Worm (Caenorhabditis elegans) whole organism, young adult: ENCODE results near the gene ndx-2.
A peak's percentile ranks its signal among the peaks of the same experiment; 100 is the strongest.

Experiments used
- C06A6.2 ChIP-seq: fragments of 200-800 bp; sonication (Bioruptor generic); conservative IDR thresholded peaks from 2 replicates; pipeline ENCODE4 v1.3.6; 2022; ENCODE audit warnings: missing genetic modification characterization, missing compliant biosample characterization
- F39B2.1 ChIP-seq: fragments of 200-800 bp; sonication (Bioruptor generic); IDR thresholded peaks from 2 replicates; pipeline ENCODE4 v1.3.6; 2022; ENCODE audit warnings: missing genetic modification reagents, missing genetic modification characterization, missing compliant biosample characterization
- F57C9.4 ChIP-seq: sonication (generic microtip); optimal IDR thresholded peaks from 2 replicates; lab custom pipeline; 2017; ENCODE audit warnings: mild to moderate bottlenecking, missing genetic modification characterization, missing compliant biosample characterization
- Y95B8A.8 ChIP-seq: fragments of 200-800 bp; sonication (Bioruptor generic); IDR thresholded peaks from 2 replicates; pipeline ENCODE4 v1.3.6; 2022; ENCODE audit warnings: missing genetic modification reagents, missing genetic modification characterization, missing compliant biosample characterization
- ZK185.1 ChIP-seq: sonication (generic microtip); optimal IDR thresholded peaks from 2 replicates; lab custom pipeline; 2016; ENCODE audit warnings: mild to moderate bottlenecking, missing genetic modification characterization, missing compliant biosample characterization; ENCODE audit not compliant: poor library complexity, severe bottlenecking
- akir-1 ChIP-seq: fragments of 200-800 bp; sonication (Bioruptor generic); optimal IDR thresholded peaks from 2 replicates; lab custom pipeline; 2018; ENCODE audit warnings: mild to moderate bottlenecking, missing genetic modification characterization, moderate library complexity, missing compliant biosample characterization
- athp-1 ChIP-seq: sonication (generic microtip); optimal IDR thresholded peaks from 2 replicates; lab custom pipeline; 2017; ENCODE audit warnings: mild to moderate bottlenecking, missing genetic modification characterization, missing compliant biosample characterization
- attf-5 ChIP-seq: fragments of 200-800 bp; sonication (Bioruptor generic); optimal IDR thresholded peaks from 2 replicates; lab custom pipeline; 2018; ENCODE audit warnings: mild to moderate bottlenecking, missing genetic modification characterization, missing compliant biosample characterization
- ccch-3 ChIP-seq: fragments of 200-800 bp; sonication (Bioruptor generic); optimal IDR thresholded peaks from 2 replicates; lab custom pipeline; 2018; ENCODE audit warnings: mild to moderate bottlenecking, missing genetic modification characterization, missing compliant biosample characterization
- cebp-1 ChIP-seq, 2 experiments: fragments of 200-800 bp in 1 of 2; sonication (Bioruptor generic) in 1 of 2; sonication (generic microtip) in 1 of 2; IDR thresholded peaks in 1 of 2; optimal IDR thresholded peaks in 1 of 2; 2 replicates each; pipeline versions ENCODE4 v1.3.6 to Lab custom; 2017 to 2022; ENCODE audit warnings: missing compliant biosample characterization in 2 of 2, missing genetic modification characterization in 2 of 2, mild to moderate bottlenecking in 1 of 2, missing genetic modification reagents in 1 of 2, moderate library complexity in 1 of 2
- die-1 ChIP-seq: sonication (generic microtip); optimal IDR thresholded peaks from 2 replicates; lab custom pipeline; 2016; ENCODE audit warnings: missing genotype, mild to moderate bottlenecking, missing genetic modification characterization, missing compliant biosample characterization
- egl-44 ChIP-seq: fragments of 200-800 bp; sonication (Bioruptor generic); IDR thresholded peaks from 2 replicates; pipeline ENCODE4 v1.3.6; 2022; ENCODE audit warnings: missing genetic modification reagents, missing genetic modification characterization, missing compliant biosample characterization
- egrh-3 ChIP-seq: fragments of 200-800 bp; sonication (Bioruptor generic); IDR thresholded peaks from 2 replicates; pipeline ENCODE4 v1.3.6; 2022; ENCODE audit warnings: missing genetic modification reagents, missing genetic modification characterization, missing compliant biosample characterization
- hlh-12 ChIP-seq: sonication (generic microtip); optimal IDR thresholded peaks from 2 replicates; lab custom pipeline; 2016; ENCODE audit warnings: missing genetic modification characterization, missing compliant biosample characterization
- hrde-1 ChIP-seq: sonication (generic microtip); optimal IDR thresholded peaks from 2 replicates; lab custom pipeline; 2016; ENCODE audit warnings: missing genetic modification characterization, mild to moderate bottlenecking, missing compliant biosample characterization, moderate library complexity, missing genotype, missing genetic modification reagents, borderline replicate concordance
- let-526 ChIP-seq: fragments of 200-800 bp; sonication (Bioruptor generic); IDR thresholded peaks from 2 replicates; pipeline ENCODE4 v1.3.6; 2022; ENCODE audit warnings: missing genetic modification reagents, missing genetic modification characterization, missing compliant biosample characterization
- lin-26 ChIP-seq: fragments of 200-800 bp; sonication (Bioruptor generic); IDR thresholded peaks from 2 replicates; pipeline ENCODE4 v1.3.6; 2022; ENCODE audit warnings: missing genetic modification reagents, missing genetic modification characterization, missing compliant biosample characterization
- lin-40 ChIP-seq: sonication (generic microtip); optimal IDR thresholded peaks from 2 replicates; lab custom pipeline; 2016; ENCODE audit warnings: missing genetic modification characterization, mild to moderate bottlenecking, missing compliant biosample characterization, missing genotype, missing genetic modification reagents
- lin-54 ChIP-seq: fragments of 200-800 bp; sonication (Bioruptor generic); optimal IDR thresholded peaks from 2 replicates; lab custom pipeline; 2018; ENCODE audit warnings: mild to moderate bottlenecking, missing genetic modification characterization, missing compliant biosample characterization
- lsy-27 ChIP-seq: sonication (generic microtip); optimal IDR thresholded peaks from 2 replicates; lab custom pipeline; 2017; ENCODE audit warnings: missing genetic modification characterization, mild to moderate bottlenecking, missing compliant biosample characterization, antibody characterized with exemption, missing genotype, borderline replicate concordance; ENCODE audit not compliant: insufficient read depth
- madf-10 ChIP-seq: sonication (generic microtip); optimal IDR thresholded peaks from 2 replicates; lab custom pipeline; 2016; ENCODE audit warnings: mild to moderate bottlenecking, missing genetic modification characterization, missing compliant biosample characterization
- madf-6 ChIP-seq: fragments of 200-800 bp; sonication (Bioruptor generic); IDR thresholded peaks from 2 replicates; pipeline ENCODE4 v1.3.6; 2022; ENCODE audit warnings: missing genetic modification reagents, missing genetic modification characterization, missing compliant biosample characterization
- madf-8 ChIP-seq: fragments of 200-800 bp; sonication (Bioruptor generic); conservative IDR thresholded peaks from 2 replicates; pipeline ENCODE4 v1.3.6; 2022; ENCODE audit warnings: missing genetic modification reagents, missing genetic modification characterization, missing compliant biosample characterization
- mel-28 ChIP-seq: sonication (generic microtip); optimal IDR thresholded peaks from 2 replicates; lab custom pipeline; 2016; ENCODE audit warnings: borderline replicate concordance, mild to moderate bottlenecking, missing genetic modification characterization, missing compliant biosample characterization
- mes-4 ChIP-seq: sonication (generic microtip); optimal IDR thresholded peaks from 2 replicates; lab custom pipeline; 2016; ENCODE audit warnings: missing genotype, missing genetic modification characterization, missing compliant biosample characterization
- nfya-2 ChIP-seq: fragments of 200-800 bp; sonication (Bioruptor generic); IDR thresholded peaks from 2 replicates; pipeline ENCODE4 v1.3.6; 2022; ENCODE audit warnings: missing genetic modification reagents, missing genetic modification characterization, missing compliant biosample characterization
- nhr-179 ChIP-seq: sonication (generic microtip); optimal IDR thresholded peaks from 2 replicates; lab custom pipeline; 2016; ENCODE audit warnings: mild to moderate bottlenecking, missing genetic modification characterization, missing compliant biosample characterization
- nhr-80 ChIP-seq: sonication (generic microtip); optimal IDR thresholded peaks from 2 replicates; lab custom pipeline; 2016; ENCODE audit warnings: missing genetic modification characterization, missing compliant biosample characterization
- nhr-90 ChIP-seq: sonication (generic microtip); optimal IDR thresholded peaks from 2 replicates; lab custom pipeline; 2016; ENCODE audit warnings: missing genotype, mild to moderate bottlenecking, missing genetic modification characterization, missing compliant biosample characterization
- repo-1 ChIP-seq: sonication (generic microtip); optimal IDR thresholded peaks from 2 replicates; lab custom pipeline; 2017; ENCODE audit warnings: mild to moderate bottlenecking, missing genetic modification characterization, missing compliant biosample characterization
- unc-130 ChIP-seq: sonication (generic microtip); optimal IDR thresholded peaks from 2 replicates; lab custom pipeline; 2016; ENCODE audit warnings: missing genetic modification reagents, missing genetic modification characterization, missing compliant biosample characterization
- xnd-1 ChIP-seq: sonication (generic microtip); optimal IDR thresholded peaks from 2 replicates; lab custom pipeline; 2016; ENCODE audit warnings: missing genotype, missing genetic modification reagents, missing genetic modification characterization, missing compliant biosample characterization
- zfh-2 ChIP-seq: fragments of 200-800 bp; sonication (Bioruptor generic); conservative IDR thresholded peaks from 2 replicates; pipeline ENCODE4 v1.3.6; 2022; ENCODE audit warnings: missing genetic modification reagents, missing genetic modification characterization, missing compliant biosample characterization

The ndx-2 gene

DNA sequence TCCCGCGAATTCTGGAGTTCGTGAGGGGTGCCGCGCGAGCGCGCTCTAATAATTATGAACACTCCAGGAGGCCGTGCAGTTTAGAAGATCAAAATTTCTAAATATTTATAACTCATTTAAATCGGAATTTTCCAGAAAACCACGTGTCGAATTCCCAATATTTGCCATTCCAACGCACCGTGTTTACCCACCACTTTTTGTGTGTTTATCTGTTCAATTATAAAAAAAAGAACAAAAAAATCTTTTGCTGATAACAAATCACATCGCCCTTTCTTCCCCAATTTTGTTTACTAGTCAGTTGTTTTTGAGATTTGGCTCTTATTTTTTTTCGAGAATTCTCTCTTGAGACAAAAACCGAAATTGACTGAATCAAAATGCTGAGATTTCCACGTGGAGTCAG lies 8.6 kb downstream of the ndx-2 start:
- TF ChIP-seq attf-5 (GFP tag; lab: Kevin White, UChicago) (peak; percentile 7), cebp-1 (GFP tag; IDR thresholded peaks at IDR 0.05; lab: Robert Waterston, UW) (no peak), cebp-1 (tag; optimal IDR thresholded peaks at IDR 0.05; lab: Kevin White, UChicago) (no peak), athp-1 (tag; lab: Kevin White, UChicago) (no peak), madf-8 (GFP tag; lab: Robert Waterston, UW) (0 out of 2 replicates have a peak, but pooled peaks have one; percentile 13), hlh-12 (tag; lab: Kevin White, UChicago) (no peak), nhr-80 (peak; percentile 21), madf-6 (GFP tag; lab: Robert Waterston, UW) (peak; percentile 46; the same call in 1 of the 2 replicates)

DNA sequence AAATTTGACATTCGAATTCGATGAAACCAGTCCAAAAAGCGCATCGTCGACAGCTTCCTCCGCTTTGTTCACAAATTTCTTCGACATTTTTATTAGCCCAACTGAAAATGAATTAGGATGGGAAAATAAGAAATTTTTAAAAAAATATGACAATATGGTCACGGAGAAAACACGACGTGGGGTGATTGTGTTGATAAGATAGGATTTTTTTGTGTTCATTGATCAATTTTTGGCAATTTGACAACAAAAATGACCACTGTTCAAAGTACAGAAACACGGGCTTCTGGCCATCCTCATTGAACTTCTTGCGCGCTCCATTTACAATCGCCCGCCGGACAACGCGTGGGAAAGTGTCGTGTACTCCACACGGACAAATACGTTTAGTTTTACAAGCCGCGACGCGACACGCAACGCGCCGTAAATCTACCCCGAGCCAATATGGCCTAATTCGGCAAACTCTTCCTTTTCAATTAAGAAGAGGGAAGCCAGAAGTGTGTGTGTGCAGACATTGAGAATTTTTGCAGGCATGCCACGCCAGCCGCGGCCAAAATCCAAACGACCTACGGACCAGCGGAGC lies 12.2 kb downstream of the ndx-2 start, which contains the start of the genes W02H5.8 and angl-1:
Gene W02H5.8, minus strand, starts transcription at position 101 of the 577 bp plus-strand sequence.
Gene angl-1, plus strand, starts transcription at position 527 of the 577 bp plus-strand sequence.
- TF ChIP-seq zfh-2 (GFP tag; lab: Robert Waterston, UW), result no peak
- no peak for TF ChIP-seq lin-54
- TF ChIP-seq mel-28, result no peak
- no peak for TF ChIP-seq unc-130 (GFP tag; lab: Kevin White, UChicago)
- TF ChIP-seq ccch-3 (GFP tag; lab: Kevin White, UChicago), result no peak
- no peak for TF ChIP-seq akir-1 (GFP tag; lab: Kevin White, UChicago)
- TF ChIP-seq mes-4 (tag; lab: Kevin White, UChicago), result no peak
- TF ChIP-seq F39B2.1 (GFP tag; lab: Robert Waterston, UW), result no peak
- no peak for TF ChIP-seq lin-40 (tag; lab: Kevin White, UChicago)
- TF ChIP-seq let-526, result no peak
- no peak for TF ChIP-seq nhr-90
- no peak for TF ChIP-seq Y95B8A.8 (GFP tag; lab: Robert Waterston, UW)
- no peak for TF ChIP-seq attf-5 (GFP tag; lab: Kevin White, UChicago)

DNA sequence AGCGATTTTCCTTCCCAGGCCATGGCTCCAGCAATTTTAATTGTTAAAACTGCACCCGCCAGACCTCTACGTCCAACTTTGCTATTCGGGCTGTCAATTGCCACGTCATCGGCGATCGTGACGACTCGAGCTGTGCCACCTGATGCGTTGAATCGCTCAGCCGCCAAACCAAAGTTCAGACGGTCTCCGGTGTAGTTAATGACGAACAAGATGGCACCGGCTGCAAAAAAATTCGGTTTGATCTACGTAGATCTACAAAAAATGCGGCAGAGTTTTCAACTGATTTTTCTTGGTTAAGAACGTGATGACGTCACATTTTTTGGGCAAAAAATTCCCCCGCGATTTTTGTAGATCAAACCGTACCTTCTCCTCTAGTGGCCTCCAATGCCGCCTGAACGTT lies 13.8 kb downstream of the ndx-2 start:
- no peak for TF ChIP-seq madf-10 (tag; lab: Kevin White, UChicago)
- no peak for TF ChIP-seq lsy-27 (tag; lab: Kevin White, UChicago)
- TF ChIP-seq F39B2.1 (GFP tag; lab: Robert Waterston, UW), result no peak
- no peak for TF ChIP-seq C06A6.2 (GFP tag; lab: Robert Waterston, UW)
- no peak for TF ChIP-seq lin-26 (GFP tag; lab: Robert Waterston, UW)
- TF ChIP-seq lin-40 (tag; lab: Kevin White, UChicago), result no peak
- no peak for TF ChIP-seq die-1 (tag; lab: Kevin White, UChicago)
- no peak for TF ChIP-seq F57C9.4 (tag; lab: Kevin White, UChicago)
- no peak for TF ChIP-seq athp-1 (tag; lab: Kevin White, UChicago)
- no peak for TF ChIP-seq egrh-3 (GFP tag; lab: Robert Waterston, UW)
- TF ChIP-seq ZK185.1 (tag; lab: Kevin White, UChicago), result no peak
- no peak for TF ChIP-seq nfya-2
- TF ChIP-seq nhr-179 (tag; lab: Kevin White, UChicago), result no peak
- no peak for TF ChIP-seq xnd-1 (tag; lab: Kevin White, UChicago)

DNA sequence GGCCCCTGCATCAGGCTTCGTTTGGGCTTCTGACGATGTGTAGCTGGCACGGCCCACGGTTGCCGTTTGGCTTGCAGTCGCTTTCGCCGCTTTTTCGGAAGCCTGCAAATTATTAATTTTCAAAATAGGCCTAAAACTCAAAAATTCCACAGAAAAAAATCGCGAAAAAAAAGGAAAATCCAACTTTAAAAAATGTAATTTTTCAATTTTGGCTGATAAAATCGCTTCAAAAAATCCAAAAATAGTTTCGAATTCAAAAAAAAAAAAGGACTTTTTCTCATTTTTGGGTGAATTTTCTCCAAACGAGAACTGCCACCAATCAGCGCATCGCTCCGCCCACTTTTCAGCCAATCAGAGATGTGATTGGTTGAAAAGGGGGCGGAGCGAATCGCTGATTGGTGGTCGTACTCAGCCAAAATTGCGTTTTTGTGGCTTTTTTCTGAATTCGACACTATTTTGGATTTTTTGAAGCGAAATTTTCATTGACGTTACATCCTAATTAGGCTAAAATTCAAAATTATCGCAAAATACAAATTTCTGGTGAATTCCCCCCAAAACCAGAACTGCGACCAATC lies 17.5 kb downstream of the ndx-2 start:
- TF ChIP-seq egl-44 (GFP tag; lab: Robert Waterston, UW), result 0 out of 2 replicates have a peak, but pooled peaks have one; percentile 33
- no peak for TF ChIP-seq repo-1 (tag; lab: Kevin White, UChicago)
- TF ChIP-seq hrde-1, result peak; percentile 13
